Worm (Caenorhabditis elegans) whole organism, mixed stage, embryonic: ENCODE data around the gene F46H5.2.

Experiments
- ces-1 ChIP-seq: fragments of 150-350 bp; optimal IDR thresholded peaks from 2 replicates; lab custom pipeline; 2014; ENCODE audit warnings: missing biosample characterization, missing genetic modification reagents, missing genetic modification characterization
- elt-1 ChIP-seq: sonication (generic microtip); optimal IDR thresholded peaks from 2 replicates; lab custom pipeline; 2017; ENCODE audit warnings: missing genetic modification characterization, mild to moderate bottlenecking, missing compliant biosample characterization, antibody characterized with exemption, moderate library complexity, borderline replicate concordance; ENCODE audit not compliant: insufficient read depth
- lin-32 ChIP-seq: fragments of 200-800 bp; sonication (Bioruptor generic); optimal IDR thresholded peaks from 2 replicates; lab custom pipeline; 2018; ENCODE audit warnings: mild to moderate bottlenecking, missing genetic modification characterization, missing compliant biosample characterization
- lsy-2 ChIP-seq: fragments of 150-350 bp; optimal IDR thresholded peaks from 2 replicates; lab custom pipeline; 2014; ENCODE audit warnings: missing biosample characterization, missing genetic modification characterization
- nhr-12 ChIP-seq: fragments of 150-350 bp; optimal IDR thresholded peaks from 2 replicates; lab custom pipeline; 2014; ENCODE audit warnings: missing biosample characterization, missing genetic modification characterization
- nhr-237 ChIP-seq: fragments of 150-350 bp; optimal IDR thresholded peaks from 2 replicates; lab custom pipeline; 2014; ENCODE audit warnings: missing biosample characterization, missing genetic modification characterization
- nhr-28 ChIP-seq: fragments of 150-350 bp; optimal IDR thresholded peaks from 2 replicates; lab custom pipeline; 2014; ENCODE audit warnings: missing biosample characterization, missing genetic modification characterization
- nhr-76 ChIP-seq: sonication (generic microtip); optimal IDR thresholded peaks from 2 replicates; lab custom pipeline; 2017; ENCODE audit warnings: missing biosample characterization, missing genetic modification characterization
- sem-2 ChIP-seq: fragments of 200-800 bp; sonication (Bioruptor generic); optimal IDR thresholded peaks from 2 replicates; lab custom pipeline; 2018; ENCODE audit warnings: mild to moderate bottlenecking, missing genetic modification characterization, missing compliant biosample characterization
- snpc-4 ChIP-seq: fragments of 150-350 bp; optimal IDR thresholded peaks from 2 replicates; lab custom pipeline; 2014; ENCODE audit warnings: missing biosample characterization, missing genetic modification characterization
- sptf-1 ChIP-seq: sonication (generic microtip); optimal IDR thresholded peaks from 2 replicates; lab custom pipeline; 2017; ENCODE audit warnings: mild to moderate bottlenecking, missing genetic modification characterization, moderate library complexity, missing compliant biosample characterization
- unc-39 ChIP-seq: fragments of 150-350 bp; optimal IDR thresholded peaks from 2 replicates; lab custom pipeline; 2014; ENCODE audit warnings: missing biosample characterization, missing genetic modification characterization
- unc-62 ChIP-seq: fragments of 150-350 bp; optimal IDR thresholded peaks from 2 replicates; lab custom pipeline; 2014; ENCODE audit warnings: missing biosample characterization, missing genetic modification reagents, missing genetic modification characterization
- ztf-11 ChIP-seq: fragments of 150-350 bp; optimal IDR thresholded peaks from 2 replicates; lab custom pipeline; 2014; ENCODE audit warnings: missing biosample characterization, missing genetic modification characterization

DNA sequence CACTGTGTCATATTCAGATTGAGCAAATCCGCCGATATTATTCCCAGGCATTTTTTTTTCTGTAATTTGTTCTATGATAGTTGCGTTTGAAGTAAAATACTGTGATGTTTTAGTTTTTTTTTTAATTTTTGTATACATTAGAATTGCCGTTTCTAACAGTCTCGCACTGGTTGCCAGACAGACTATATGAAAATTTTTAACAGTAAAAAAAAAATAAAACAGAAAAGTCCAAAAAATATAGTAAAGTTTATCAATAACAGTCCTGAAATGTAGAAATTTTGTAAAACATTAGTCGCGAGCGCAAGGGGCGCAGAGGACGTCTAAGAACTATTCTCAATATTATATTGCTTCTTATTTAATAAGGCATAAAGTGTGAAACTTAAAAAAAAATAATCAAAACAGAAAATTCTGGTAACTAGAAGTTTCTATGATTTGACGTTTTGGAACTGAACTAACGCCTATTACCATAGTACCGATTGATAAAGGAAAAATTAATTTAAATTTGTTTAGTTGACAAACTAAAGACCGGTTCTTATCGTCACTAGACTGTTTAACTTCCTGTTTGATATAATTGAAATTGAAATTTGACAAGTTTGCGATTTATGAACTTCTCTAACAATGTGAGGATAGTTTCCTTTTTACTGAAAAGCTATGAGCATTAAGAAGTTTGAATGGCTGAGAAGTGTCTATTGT is 5.0 kb upstream of the F46H5.2 start, which contains the start of gene lact-1:
- TF ChIP-seq nhr-12 (no peak), nhr-76 (tag; lab: Kevin White, UChicago) (no peak), nhr-28 (tag; lab: Kevin White, UChicago) (no peak), lin-32 (GFP tag; lab: Kevin White, UChicago) (no peak), lsy-2 (tag; lab: Kevin White, UChicago) (no peak), elt-1 (tag; lab: Kevin White, UChicago) (no peak), ces-1 (GFP tag; lab: Kevin White, UChicago) (no peak), snpc-4 (tag; lab: Kevin White, UChicago) (no peak), ztf-11 (tag; lab: Kevin White, UChicago) (no peak), sptf-1 (no peak), unc-62 (GFP tag; lab: Kevin White, UChicago) (no peak), sem-2 (GFP tag; lab: Kevin White, UChicago) (no peak), nhr-237 (tag; lab: Kevin White, UChicago) (no peak), unc-39 (tag; lab: Kevin White, UChicago) (no peak)
